In the genomic region with DNA sequence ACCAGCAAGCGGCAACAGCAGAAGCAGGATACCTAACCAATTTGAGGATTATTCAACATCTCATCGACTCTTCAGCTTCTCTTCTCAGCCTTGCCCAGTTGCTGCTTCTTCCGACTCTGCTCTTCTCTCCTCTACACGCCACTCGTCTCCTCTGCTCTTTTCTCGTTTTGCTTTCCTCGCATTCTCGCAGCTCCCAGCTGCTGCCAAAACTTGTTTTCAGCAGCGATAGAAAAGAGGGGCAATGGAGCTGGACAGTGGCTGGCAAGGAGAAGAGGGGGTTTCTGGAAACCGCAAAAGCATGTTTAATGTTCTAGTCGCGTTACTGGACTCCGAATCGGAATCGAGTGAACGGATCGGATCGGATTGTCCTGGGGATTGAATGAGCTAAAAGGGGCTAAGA, we compare ENCODE assay signal across 4 fruit fly cellular contexts.
TF ChIP-seq lines count a peak whose summit lies in the region.

No protein-coding gene starts in this region.

- no peak for TF ChIP-seq CTCF in whole organism, embryonic (GFP tag; optimal IDR thresholded peaks at IDR 0.05; lab: Kevin White, UChicago)

TF ChIP-seq in Kc167, 6 proteins besides CTCF, POLR2A, EP300 and RAD21:
- TF ChIP-seq psq (optimal IDR thresholded peaks at IDR 0.05; lab: Kevin White, UChicago) (peak; percentile 19), Sin3A (optimal IDR thresholded peaks at IDR 0.05; lab: Kevin White, UChicago) (no peak)

TF ChIP-seq in whole organism, embryonic, 481 proteins besides CTCF, POLR2A, EP300 and RAD21:
- TF ChIP-seq CG17186 (GFP tag; optimal IDR thresholded peaks at IDR 0.05; lab: Kevin White, UChicago) (no peak), gro (GFP tag; optimal IDR thresholded peaks at IDR 0.05; lab: Kevin White, UChicago) (no peak), crol (GFP tag; IDR thresholded peaks at IDR 0.05; lab: Robert Waterston, UW) (peak; percentile 55), HLH4C (GFP tag; IDR thresholded peaks at IDR 0.05; lab: Robert Waterston, UW; ENCODE audit: partially characterized antibody) (peak; percentile 34; the same call in 1 of the 3 replicates), Trl (optimal IDR thresholded peaks at IDR 0.05; lab: Kevin White, UChicago) (peak in 1 of 2 experiments; percentile 26), Trl (GFP tag; optimal IDR thresholded peaks at IDR 0.05; lab: Kevin White, UChicago) (no peak), bowl (GFP tag; IDR thresholded peaks at IDR 0.05; lab: Robert Waterston, UW) (no peak), Fer3 (tag; optimal IDR thresholded peaks at IDR 0.05; lab: Kevin White, UChicago) (no peak)

TF ChIP-seq in whole organism, prepupa, 60 proteins besides CTCF, POLR2A, EP300 and RAD21:
- TF ChIP-seq acj6 (GFP tag; optimal IDR thresholded peaks at IDR 0.05; lab: Kevin White, UChicago) (no peak), dac (GFP tag; optimal IDR thresholded peaks at IDR 0.05; lab: Kevin White, UChicago) (no peak), CG11902 (GFP tag; optimal IDR thresholded peaks at IDR 0.05; lab: Kevin White, UChicago) (no peak), CG15336 (GFP tag; IDR thresholded peaks at IDR 0.05; lab: Robert Waterston, UW) (0 out of 2 replicates have a peak, but pooled peaks have one; percentile 6), vri (GFP tag; optimal IDR thresholded peaks at IDR 0.05; lab: Kevin White, UChicago) (no peak), CG6163 (GFP tag; IDR thresholded peaks at IDR 0.05; lab: Robert Waterston, UW) (0 out of 3 replicates have a peak, but pooled peaks have one; percentile 8), Ets21C (GFP tag; optimal IDR thresholded peaks at IDR 0.05; lab: Kevin White, UChicago) (no peak), esn (GFP tag; optimal IDR thresholded peaks at IDR 0.05; lab: Kevin White, UChicago) (no peak), CG8119 (GFP tag; IDR thresholded peaks at IDR 0.05; lab: Robert Waterston, UW) (0 out of 3 replicates have a peak, but pooled peaks have one; percentile 1)

TF ChIP-seq in whole organism, wandering third instar larva, 38 proteins besides CTCF, POLR2A, EP300 and RAD21:
- TF ChIP-seq CG9705 (GFP tag; optimal IDR thresholded peaks at IDR 0.05; lab: Kevin White, UChicago): no peak
- no peak for TF ChIP-seq pan (optimal IDR thresholded peaks at IDR 0.05; lab: Kevin White, UChicago)
- TF ChIP-seq Jra (GFP tag; optimal IDR thresholded peaks at IDR 0.05; lab: Kevin White, UChicago): no peak
- TF ChIP-seq usp (GFP tag; optimal IDR thresholded peaks at IDR 0.05; lab: Kevin White, UChicago): no peak
- peak; percentile 2 for TF ChIP-seq psq (GFP tag; optimal IDR thresholded peaks at IDR 0.05; lab: Kevin White, UChicago)
- no peak for TF ChIP-seq Hr83 (GFP tag; optimal IDR thresholded peaks at IDR 0.05; lab: Kevin White, UChicago; ENCODE audit: poor library complexity, severe bottlenecking)
- TF ChIP-seq Dif (GFP tag; optimal IDR thresholded peaks at IDR 0.05; lab: Kevin White, UChicago; ENCODE audit: partially characterized antibody): peak; percentile 68
- no peak for TF ChIP-seq fru (GFP tag; optimal IDR thresholded peaks at IDR 0.05; lab: Kevin White, UChicago)
